Worm (Caenorhabditis elegans) whole organism, mixed stage, embryonic: ENCODE data around the gene mdt-27.

Experiments
- M03D4.4 ChIP-seq: sonication (generic microtip); optimal IDR thresholded peaks from 2 replicates; lab custom pipeline; 2017; ENCODE audit warnings: mild to moderate bottlenecking, missing genetic modification characterization, missing compliant biosample characterization
- bed-3 ChIP-seq: fragments of 200-800 bp; sonication (Bioruptor generic); optimal IDR thresholded peaks from 3 replicates; lab custom pipeline; 2018; ENCODE audit warnings: mild to moderate bottlenecking, missing genetic modification characterization, moderate library complexity, missing compliant biosample characterization
- drap-1 ChIP-seq: fragments of 200-800 bp; sonication (Bioruptor generic); optimal IDR thresholded peaks from 3 replicates; lab custom pipeline; 2018; ENCODE audit warnings: mild to moderate bottlenecking, missing genetic modification characterization, missing compliant biosample characterization
- elt-1 ChIP-seq: sonication (generic microtip); optimal IDR thresholded peaks from 2 replicates; lab custom pipeline; 2017; ENCODE audit warnings: missing genetic modification characterization, mild to moderate bottlenecking, missing compliant biosample characterization, antibody characterized with exemption, moderate library complexity, borderline replicate concordance; ENCODE audit not compliant: insufficient read depth
- elt-3 ChIP-seq: fragments of 150-350 bp; optimal IDR thresholded peaks from 2 replicates; lab custom pipeline; 2014; ENCODE audit warnings: missing biosample characterization, missing genetic modification characterization
- ham-2 ChIP-seq: fragments of 200-800 bp; sonication (Bioruptor generic); optimal IDR thresholded peaks from 2 replicates; lab custom pipeline; 2018; ENCODE audit warnings: mild to moderate bottlenecking, missing genetic modification characterization, missing compliant biosample characterization
- lsy-2 ChIP-seq: fragments of 150-350 bp; optimal IDR thresholded peaks from 2 replicates; lab custom pipeline; 2014; ENCODE audit warnings: missing biosample characterization, missing genetic modification characterization
- nhr-2 ChIP-seq: fragments of 150-350 bp; optimal IDR thresholded peaks from 2 replicates; lab custom pipeline; 2014; ENCODE audit warnings: missing biosample characterization, missing genetic modification characterization
- nhr-237 ChIP-seq: fragments of 150-350 bp; optimal IDR thresholded peaks from 2 replicates; lab custom pipeline; 2014; ENCODE audit warnings: missing biosample characterization, missing genetic modification characterization
- pha-4 ChIP-seq: fragments of 150-350 bp; optimal IDR thresholded peaks from 2 replicates; lab custom pipeline; 2018; ENCODE audit warnings: missing biosample characterization, missing genetic modification reagents, missing genetic modification characterization
- sem-2 ChIP-seq: fragments of 200-800 bp; sonication (Bioruptor generic); optimal IDR thresholded peaks from 2 replicates; lab custom pipeline; 2018; ENCODE audit warnings: mild to moderate bottlenecking, missing genetic modification characterization, missing compliant biosample characterization
- tbx-8 ChIP-seq: fragments of 200-800 bp; sonication (Bioruptor generic); optimal IDR thresholded peaks from 2 replicates; lab custom pipeline; 2018; ENCODE audit warnings: mild to moderate bottlenecking, missing genetic modification characterization, moderate library complexity, missing compliant biosample characterization
- unc-62 ChIP-seq: fragments of 150-350 bp; optimal IDR thresholded peaks from 2 replicates; lab custom pipeline; 2014; ENCODE audit warnings: missing biosample characterization, missing genetic modification reagents, missing genetic modification characterization
- ztf-11 ChIP-seq: fragments of 150-350 bp; optimal IDR thresholded peaks from 2 replicates; lab custom pipeline; 2014; ENCODE audit warnings: missing biosample characterization, missing genetic modification characterization

DNA sequence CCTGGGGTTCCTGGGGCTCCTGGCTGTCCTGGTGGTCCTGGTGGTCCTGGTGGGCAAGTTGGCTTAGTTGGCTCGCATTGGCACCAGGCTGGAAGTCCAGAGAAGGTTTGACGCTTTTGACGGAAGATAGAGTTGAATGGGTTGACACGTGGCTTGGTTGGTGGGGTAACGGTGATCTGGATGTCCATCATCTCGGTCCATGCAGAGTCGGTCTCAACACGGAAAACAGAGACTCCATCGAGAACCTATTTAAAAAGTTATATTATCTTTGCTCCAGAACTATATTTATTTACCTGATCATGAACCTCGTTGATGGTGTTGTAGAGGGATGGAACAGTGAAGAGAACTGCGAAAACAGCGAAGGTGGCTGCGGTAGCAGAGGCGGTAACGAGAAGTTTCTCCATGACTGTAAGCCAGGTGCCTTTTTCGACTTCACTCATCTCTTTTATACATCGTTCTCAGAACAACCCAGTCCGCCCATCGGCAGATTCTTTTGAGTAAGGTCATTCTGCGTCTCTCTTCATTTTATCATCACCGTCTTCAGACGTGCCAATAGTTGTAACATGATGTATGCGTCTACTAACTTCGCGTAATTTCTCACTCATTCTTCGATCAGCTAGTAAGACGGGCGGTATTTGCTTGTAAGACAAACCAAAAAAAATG lies 53.1 kb downstream of the mdt-27 start, which contains the start of gene col-144:
- TF ChIP-seq lsy-2 (no peak), nhr-237 (tag; lab: Kevin White, UChicago) (no peak), ztf-11 (no peak), pha-4 (no peak), nhr-2 (tag; lab: Kevin White, UChicago) (no peak), bed-3 (GFP tag; lab: Kevin White, UChicago) (no peak), ham-2 (no peak), drap-1 (GFP tag; lab: Kevin White, UChicago) (no peak), sem-2 (GFP tag; lab: Kevin White, UChicago) (no peak), elt-1 (tag; lab: Kevin White, UChicago) (no peak), unc-62 (GFP tag; lab: Kevin White, UChicago) (no peak), M03D4.4 (tag; lab: Kevin White, UChicago) (no peak), tbx-8 (GFP tag; lab: Kevin White, UChicago) (no peak), elt-3 (tag; lab: Kevin White, UChicago) (no peak)
